Fruit fly (Drosophila melanogaster): Measurements from ENCODE around the gene Mzt1.

DNA sequence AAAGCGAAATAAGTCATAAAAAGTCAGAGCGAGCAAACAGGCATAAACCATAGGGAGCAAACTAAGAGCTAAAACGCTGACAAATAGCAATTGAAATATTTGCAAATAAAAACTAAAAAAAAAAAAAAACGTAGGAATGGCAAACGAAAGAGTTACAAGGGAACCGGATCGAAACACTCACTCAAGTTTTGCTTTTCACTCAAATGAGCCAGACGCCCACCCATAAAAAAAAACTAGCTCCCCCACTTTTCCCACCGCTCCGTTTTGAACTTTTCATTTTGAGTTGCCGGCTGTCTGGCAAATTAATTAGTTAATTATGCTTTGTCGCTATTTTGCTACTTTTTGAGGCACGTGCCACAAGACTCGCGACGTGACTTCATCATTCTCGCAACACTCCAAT, 25.8 kb downstream of the Mzt1 start:
- TF ChIP-seq pan (optimal IDR thresholded peaks at IDR 0.05) (no peak), Dfd (GFP tag; optimal IDR thresholded peaks at IDR 0.05) (no peak), Jra (GFP tag; optimal IDR thresholded peaks at IDR 0.05) (no peak), Hnf4 (GFP tag; optimal IDR thresholded peaks at IDR 0.05) (no peak), Mio (GFP tag; optimal IDR thresholded peaks at IDR 0.05) (no peak), h (GFP tag; optimal IDR thresholded peaks at IDR 0.05) (no peak), lola (GFP tag; optimal IDR thresholded peaks at IDR 0.05) (no peak), Myc (optimal IDR thresholded peaks at IDR 0.05) (no peak)

Measured in whole organism, wandering third instar larva.